Fruit fly (Drosophila melanogaster) Kc167 (cell line): ENCODE measurements around the gene CG15756.

Source experiments
- Myc ChIP-seq: fragments of >200 bp; optimal IDR thresholded peaks from 2 replicates; lab custom pipeline; 2017; ENCODE audit warnings: missing external identifiers
- Sin3A ChIP-seq: fragments of >200 bp; optimal IDR thresholded peaks from 2 replicates; lab custom pipeline; 2018; ENCODE audit warnings: missing external identifiers
- h ChIP-seq: fragments of >200 bp; optimal IDR thresholded peaks from 3 replicates; lab custom pipeline; 2018; ENCODE audit warnings: missing external identifiers
- insv ChIP-seq: fragments of >200 bp; optimal IDR thresholded peaks from 3 replicates; lab custom pipeline; 2018; ENCODE audit warnings: missing external identifiers
- psq ChIP-seq: fragments of >200 bp; optimal IDR thresholded peaks from 2 replicates; lab custom pipeline; 2017; ENCODE audit warnings: missing external identifiers
- ttk ChIP-seq: sonication (Bioruptor generic); optimal IDR thresholded peaks from 2 replicates; lab custom pipeline; 2017; ENCODE audit warnings: missing external identifiers

DNA sequence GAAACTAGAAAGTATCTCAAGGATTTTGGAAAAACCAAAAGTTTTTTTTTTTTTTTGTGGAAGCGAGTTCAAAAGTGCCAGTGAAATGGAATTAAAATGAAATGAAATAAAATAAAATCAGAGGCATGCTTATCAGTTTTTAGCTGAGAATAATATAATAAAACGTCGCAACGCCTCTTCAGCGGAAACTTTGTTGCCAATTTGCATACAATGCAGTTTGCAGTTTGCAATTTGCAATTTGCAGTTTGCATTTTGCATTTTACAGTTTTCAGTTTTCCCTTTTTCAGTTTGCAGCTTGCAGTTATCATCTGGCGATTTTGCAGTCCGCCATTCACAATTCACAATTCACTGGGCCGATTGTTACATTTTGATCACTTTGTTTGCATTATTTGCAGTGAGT is 34.6 kb downstream of the CG15756 start:
- no peak for TF ChIP-seq h (lab: Kevin White, UChicago)
- TF ChIP-seq psq, result no peak
- no peak for TF ChIP-seq insv
- no peak for TF ChIP-seq Sin3A (lab: Kevin White, UChicago)
- no peak for TF ChIP-seq Myc (lab: Kevin White, UChicago)
- TF ChIP-seq ttk (lab: Kevin White, UChicago), result no peak
